Fruit fly (Drosophila melanogaster): Measurements from ENCODE around the gene Bdbt.

DNA sequence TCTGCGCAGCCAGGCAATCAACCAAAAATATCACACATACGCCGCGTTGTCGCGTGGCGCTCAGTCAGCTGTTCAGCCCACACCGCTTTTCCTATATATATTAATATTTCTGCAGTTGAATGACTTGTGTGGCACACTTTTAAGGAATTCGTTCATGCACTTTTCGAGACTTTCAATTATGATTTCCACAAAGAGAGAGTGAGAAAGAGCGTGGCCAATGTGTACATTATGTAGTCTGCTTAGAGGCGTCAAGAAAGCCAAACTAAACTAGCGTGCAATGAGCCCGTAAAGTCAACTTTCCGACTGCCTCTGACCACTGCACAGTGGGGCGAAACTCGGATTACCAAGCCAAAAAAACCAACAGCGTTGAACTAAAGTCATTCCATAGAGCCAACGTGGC, 35.5 kb upstream of the Bdbt start:
- TF ChIP-seq psq (optimal IDR thresholded peaks at IDR 0.05) (no peak), Sin3A (optimal IDR thresholded peaks at IDR 0.05) (no peak), Myc (optimal IDR thresholded peaks at IDR 0.05) (no peak), insv (optimal IDR thresholded peaks at IDR 0.05) (no peak), h (optimal IDR thresholded peaks at IDR 0.05) (no peak), ttk (optimal IDR thresholded peaks at IDR 0.05) (no peak)

Measured in Kc167 (cell line).